Fruit fly (Drosophila melanogaster): ENCODE results near the gene Pfdn4.

The Pfdn4 gene

DNA sequence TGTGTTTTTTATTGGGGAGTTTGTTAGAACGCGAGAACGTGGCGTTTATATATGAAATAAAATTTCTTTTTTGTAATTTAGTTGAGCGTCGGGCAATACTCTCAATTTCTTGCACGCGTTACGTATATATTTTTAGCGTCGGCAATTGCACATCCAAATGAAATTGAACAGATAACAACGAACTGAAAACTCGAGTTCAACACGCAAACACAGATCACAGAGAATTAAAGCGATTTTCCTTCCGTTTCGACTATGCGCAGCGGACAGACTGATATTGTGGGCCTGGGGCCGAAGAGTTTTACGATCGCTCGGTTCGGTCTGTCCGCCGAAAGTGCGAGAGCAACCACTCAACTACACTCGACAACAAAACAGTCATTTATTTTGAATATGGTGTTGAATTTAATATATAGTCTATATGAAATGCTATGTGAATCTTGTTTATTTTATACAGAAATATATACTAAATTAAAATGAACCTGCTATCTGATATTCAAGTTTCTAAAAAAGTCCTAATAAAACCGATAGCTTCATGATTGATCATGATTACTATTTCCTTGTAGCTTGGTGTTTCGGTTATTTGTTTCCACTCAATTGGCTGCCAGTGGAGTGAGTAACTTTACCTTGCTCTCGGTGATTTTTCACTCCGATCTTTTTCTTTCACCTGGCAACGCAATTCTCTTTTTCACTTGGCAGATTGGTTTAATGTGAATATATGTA lies 12.6 kb downstream of the Pfdn4 start, which contains the start of gene CG46456 (continued):
- TF ChIP-seq CG6791 (GFP tag; IDR thresholded peaks at IDR 0.05; ENCODE audit: partially characterized antibody): no peak
- no peak for TF ChIP-seq Myb (GFP tag; optimal IDR thresholded peaks at IDR 0.05)
- peak; percentile 17; the same call in 1 of the 2 replicates for TF ChIP-seq Poxn (GFP tag; IDR thresholded peaks at IDR 0.05)
- TF ChIP-seq ftz-f1 (GFP tag; optimal IDR thresholded peaks at IDR 0.05): peak; percentile 44
- peak; percentile 88 for TF ChIP-seq CG12155 (GFP tag; optimal IDR thresholded peaks at IDR 0.05)
- peak; percentile 72 for TF ChIP-seq CG10274 (GFP tag; optimal IDR thresholded peaks at IDR 0.05)
- peak; percentile 86 for TF ChIP-seq CG9215 (GFP tag; IDR thresholded peaks at IDR 0.05)
- TF ChIP-seq Nf-YA (GFP tag; IDR thresholded peaks at IDR 0.05): peak; percentile 78
- TF ChIP-seq CG11695 (GFP tag; IDR thresholded peaks at IDR 0.05): peak; percentile 96
- TF ChIP-seq CG17829 (tag; optimal IDR thresholded peaks at IDR 0.05): peak; percentile 97
- peak; percentile 96 for TF ChIP-seq CG10267 (tag; optimal IDR thresholded peaks at IDR 0.05)
- TF ChIP-seq Stat92E (GFP tag; optimal IDR thresholded peaks at IDR 0.05): peak in 1 of 3 experiments; percentile 93
- TF ChIP-seq btn (GFP tag; optimal IDR thresholded peaks at IDR 0.05): peak; percentile 0
- TF ChIP-seq pnt (GFP tag; optimal IDR thresholded peaks at IDR 0.05): no peak
- peak; percentile 96 for TF ChIP-seq CG14710 (tag; optimal IDR thresholded peaks at IDR 0.05)
- peak; percentile 93 for TF ChIP-seq lmd (GFP tag; IDR thresholded peaks at IDR 0.05)
- TF ChIP-seq luna (GFP tag; optimal IDR thresholded peaks at IDR 0.05): no peak
- TF ChIP-seq ind (GFP tag; optimal IDR thresholded peaks at IDR 0.05): peak; percentile 90
- TF ChIP-seq crc (GFP tag; optimal IDR thresholded peaks at IDR 0.05): peak; percentile 20
- peak; percentile 94 for TF ChIP-seq salm (tag; optimal IDR thresholded peaks at IDR 0.05)
- no peak for TF ChIP-seq D (optimal IDR thresholded peaks at IDR 0.05)
- TF ChIP-seq D (GFP tag; optimal IDR thresholded peaks at IDR 0.05): peak; percentile 90
- TF ChIP-seq amos (GFP tag; IDR thresholded peaks at IDR 0.05; ENCODE audit: partially characterized antibody): peak; percentile 20; the same call in 1 of the 2 replicates
- peak; percentile 92 for TF ChIP-seq CG15011 (GFP tag; optimal IDR thresholded peaks at IDR 0.05)
- 0 out of 3 replicates have a peak, but pooled peaks have one; percentile 17 for TF ChIP-seq Opbp (GFP tag; IDR thresholded peaks at IDR 0.05; ENCODE audit: partially characterized antibody)
- TF ChIP-seq BEAF-32 (GFP tag; optimal IDR thresholded peaks at IDR 0.05): no peak
- peak; percentile 94 for TF ChIP-seq Rfx (GFP tag; IDR thresholded peaks at IDR 0.05)
- no peak for TF ChIP-seq CkIIα-i1 (GFP tag; IDR thresholded peaks at IDR 0.05)
- no peak for TF ChIP-seq Gsc (GFP tag; IDR thresholded peaks at IDR 0.05)
- peak; percentile 95 for TF ChIP-seq B-H2 (GFP tag; optimal IDR thresholded peaks at IDR 0.05)
- TF ChIP-seq Side (GFP tag; optimal IDR thresholded peaks at IDR 0.05): peak; percentile 64
- TF ChIP-seq CG2202 (tag; optimal IDR thresholded peaks at IDR 0.05): peak; percentile 95
- TF ChIP-seq CG42726 (GFP tag; IDR thresholded peaks at IDR 0.05; ENCODE audit: partially characterized antibody): 0 out of 2 replicates have a peak, but pooled peaks have one; percentile 15
- TF ChIP-seq Tbp (GFP tag; optimal IDR thresholded peaks at IDR 0.05): no peak
- TF ChIP-seq Xrp1 (GFP tag; IDR thresholded peaks at IDR 0.05): peak; percentile 97
- TF ChIP-seq Atf-2 (GFP tag; optimal IDR thresholded peaks at IDR 0.05): peak; percentile 32
- TF ChIP-seq CG5953 (GFP tag; IDR thresholded peaks at IDR 0.05): peak; percentile 66; the same call in 1 of the 2 replicates
- no peak for TF ChIP-seq Neu2 (GFP tag; optimal IDR thresholded peaks at IDR 0.05; ENCODE audit: borderline replicate concordance)
- no peak for TF ChIP-seq ham (GFP tag; IDR thresholded peaks at IDR 0.05)
- peak; percentile 84 for TF ChIP-seq sisA (GFP tag; IDR thresholded peaks at IDR 0.05)
- peak; percentile 93 for TF ChIP-seq CG14014 (GFP tag; IDR thresholded peaks at IDR 0.05)
- peak; percentile 78 for TF ChIP-seq Taf1 (GFP tag; IDR thresholded peaks at IDR 0.05)
- TF ChIP-seq H2.0 (GFP tag; IDR thresholded peaks at IDR 0.05): peak; percentile 88
- TF ChIP-seq MTF-1 (GFP tag; optimal IDR thresholded peaks at IDR 0.05; ENCODE audit: borderline replicate concordance): peak; percentile 85
